Fruit fly (Drosophila melanogaster): ENCODE data around the gene Hrb87F.

Hrb87F gene

dm6 chr3R:13686371-13687211 lies 26.3 kb upstream of the Hrb87F start, which contains the start of gene omd (continued):
- TF ChIP-seq Fer1 (GFP tag; optimal IDR thresholded peaks at IDR 0.05) (peak; percentile 78), CG1233 (GFP tag; optimal IDR thresholded peaks at IDR 0.05) (peak; percentile 57), lilli (GFP tag; optimal IDR thresholded peaks at IDR 0.05) (peak; percentile 61), lov (optimal IDR thresholded peaks at IDR 0.05) (no peak), lov (GFP tag; IDR thresholded peaks at IDR 0.05) (peak; percentile 80), CG15011 (GFP tag; optimal IDR thresholded peaks at IDR 0.05) (peak; percentile 70), ftz-f1 (GFP tag; optimal IDR thresholded peaks at IDR 0.05) (peak; percentile 94), CG10654 (GFP tag; optimal IDR thresholded peaks at IDR 0.05) (peak; percentile 5), pita (GFP tag; optimal IDR thresholded peaks at IDR 0.05) (no peak), dmrt11E (tag; optimal IDR thresholded peaks at IDR 0.05) (peak; percentile 64), CG4404 (GFP tag; IDR thresholded peaks at IDR 0.05) (no peak), HLH3B (GFP tag; IDR thresholded peaks at IDR 0.05) (peak; percentile 59; the same call in 1 of the 2 replicates), Dll (GFP tag; IDR thresholded peaks at IDR 0.05; ENCODE audit: partially characterized antibody) (no peak), lmd (GFP tag; IDR thresholded peaks at IDR 0.05) (peak; percentile 26; the same call in 1 of the 2 replicates), CG10321 (GFP tag; IDR thresholded peaks at IDR 0.05) (no peak), slou (GFP tag; optimal IDR thresholded peaks at IDR 0.05) (peak; percentile 38), ranshi (GFP tag; IDR thresholded peaks at IDR 0.05) (peak; percentile 47; the same call in 1 of the 2 replicates), CG14014 (GFP tag; IDR thresholded peaks at IDR 0.05) (peak; percentile 55; the same call in 1 of the 2 replicates), CG30431 (GFP tag; optimal IDR thresholded peaks at IDR 0.05) (peak; percentile 48), CG1602 (GFP tag; optimal IDR thresholded peaks at IDR 0.05) (peak; percentile 19), bcd (GFP tag; optimal IDR thresholded peaks at IDR 0.05) (peak; percentile 70), CG4707 (GFP tag; optimal IDR thresholded peaks at IDR 0.05) (peak; percentile 69), ken (GFP tag; IDR thresholded peaks at IDR 0.05) (peak; percentile 52; the same call in 1 of the 3 replicates), CG1024 (GFP tag; IDR thresholded peaks at IDR 0.05) (peak; percentile 68), shn (GFP tag; optimal IDR thresholded peaks at IDR 0.05) (peak; percentile 39), Side (GFP tag; optimal IDR thresholded peaks at IDR 0.05) (peak; percentile 78), Lim3 (GFP tag; IDR thresholded peaks at IDR 0.05) (no peak), ttk (GFP tag; IDR thresholded peaks at IDR 0.05) (no peak), Mad (GFP tag; optimal IDR thresholded peaks at IDR 0.05) (peak; percentile 56), Ets65A (GFP tag) (no peak), HLHmδ (GFP tag; optimal IDR thresholded peaks at IDR 0.05) (peak; percentile 30), trem (tag; optimal IDR thresholded peaks at IDR 0.05) (peak; percentile 11), CG12942 (GFP tag; optimal IDR thresholded peaks at IDR 0.05) (peak; percentile 44), slp2 (GFP tag; optimal IDR thresholded peaks at IDR 0.05) (no peak), Tbp (GFP tag; optimal IDR thresholded peaks at IDR 0.05) (no peak), CG6175 (GFP tag; IDR thresholded peaks at IDR 0.05) (no peak), CG1647 (GFP tag; optimal IDR thresholded peaks at IDR 0.05) (no peak), NFAT (GFP tag; IDR thresholded peaks at IDR 0.05) (peak; percentile 37), CG10959 (GFP tag; IDR thresholded peaks at IDR 0.05) (peak; percentile 56; the same call in 1 of the 2 replicates), CG12744 (GFP tag; optimal IDR thresholded peaks at IDR 0.05) (peak; percentile 14), CG8478 (optimal IDR thresholded peaks at IDR 0.05) (no peak), Bteb2 (GFP tag; optimal IDR thresholded peaks at IDR 0.05) (peak; percentile 42), YL-1 (GFP tag; optimal IDR thresholded peaks at IDR 0.05) (peak; percentile 56), pho (GFP tag; optimal IDR thresholded peaks at IDR 0.05) (peak; percentile 33), CG11247 (GFP tag; IDR thresholded peaks at IDR 0.05) (peak; percentile 74), B-H2 (GFP tag; optimal IDR thresholded peaks at IDR 0.05) (peak; percentile 34), Hr78 (GFP tag; optimal IDR thresholded peaks at IDR 0.05) (no peak), Neu2 (GFP tag; optimal IDR thresholded peaks at IDR 0.05; ENCODE audit: borderline replicate concordance) (no peak), CG13123 (GFP tag; optimal IDR thresholded peaks at IDR 0.05) (peak; percentile 33), Aef1 (GFP tag; IDR thresholded peaks at IDR 0.05) (peak; percentile 44; the same call in 2 of the 3 replicates), Spps (tag; optimal IDR thresholded peaks at IDR 0.05) (no peak)
